Fruit fly (Drosophila melanogaster): ENCODE results near the gene CG2663.

DNA sequence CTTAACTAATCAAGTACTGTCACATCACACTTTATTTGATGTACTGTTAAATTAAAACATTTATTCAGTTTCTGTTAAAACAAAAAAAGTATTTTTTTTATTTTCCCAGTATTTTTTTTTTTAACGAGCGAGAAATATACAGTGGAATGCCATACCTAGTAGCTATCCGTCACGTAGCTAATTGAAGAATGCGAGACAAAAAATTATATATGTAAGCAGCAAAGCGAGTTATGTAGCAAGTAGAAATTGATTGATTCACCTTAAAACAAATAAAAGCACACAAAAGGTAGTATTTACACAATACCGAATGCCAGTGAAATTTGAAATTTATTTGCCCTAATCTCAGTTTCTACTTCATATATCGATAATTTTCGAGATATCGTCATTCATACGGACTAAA is 34.8 kb upstream of the CG2663 start:
- no peak for TF ChIP-seq h (GFP tag; optimal IDR thresholded peaks at IDR 0.05)
- no peak for TF ChIP-seq Dfd (GFP tag; optimal IDR thresholded peaks at IDR 0.05)
- TF ChIP-seq ey (GFP tag; optimal IDR thresholded peaks at IDR 0.05): no peak
- TF ChIP-seq usp (GFP tag; optimal IDR thresholded peaks at IDR 0.05): no peak
- TF ChIP-seq psq (GFP tag; optimal IDR thresholded peaks at IDR 0.05): no peak
- no peak for TF ChIP-seq pan (optimal IDR thresholded peaks at IDR 0.05)
- TF ChIP-seq woc (GFP tag; optimal IDR thresholded peaks at IDR 0.05): no peak
- no peak for TF ChIP-seq fru (GFP tag; optimal IDR thresholded peaks at IDR 0.05)
- TF ChIP-seq Vsx2 (GFP tag; optimal IDR thresholded peaks at IDR 0.05; ENCODE audit: partially characterized antibody): peak; percentile 25
- TF ChIP-seq sage (GFP tag; optimal IDR thresholded peaks at IDR 0.05): no peak
- no peak for TF ChIP-seq Jra (GFP tag; optimal IDR thresholded peaks at IDR 0.05)
- no peak for TF ChIP-seq Sp1 (GFP tag; optimal IDR thresholded peaks at IDR 0.05)
